Fruit fly (Drosophila melanogaster) whole organism, embryonic: Measurements from ENCODE around the gene CG14866.

ENCODE experiments used
- Atf6 ChIP-seq: fragments of 200-800 bp; sonication (Bioruptor generic); IDR thresholded peaks from 2 replicates; pipeline ENCODE4 v1.3.6; 2022; ENCODE audit warnings: missing biosample characterization, missing genetic modification characterization
- CG10209 ChIP-seq: fragments of 200-800 bp; sonication (Bioruptor generic); optimal IDR thresholded peaks from 3 replicates; lab custom pipeline; 2017; ENCODE audit warnings: missing biosample characterization, mild to moderate bottlenecking, missing genetic modification characterization, missing genetic modification reagents
- CG10274 ChIP-seq: fragments of 200-800 bp; sonication (Bioruptor generic); optimal IDR thresholded peaks from 3 replicates; lab custom pipeline; 2017; ENCODE audit warnings: missing biosample characterization, mild to moderate bottlenecking, missing genetic modification characterization
- CG10366 ChIP-seq: fragments of 200-800 bp; sonication (Bioruptor generic); IDR thresholded peaks from 2 replicates; pipeline ENCODE4 v1.3.6; 2022; ENCODE audit warnings: missing biosample characterization, missing genetic modification characterization
- CG10543 ChIP-seq: fragments of 200-800 bp; sonication (Bioruptor generic); optimal IDR thresholded peaks from 3 replicates; lab custom pipeline; 2017; ENCODE audit warnings: missing biosample characterization, mild to moderate bottlenecking, missing genetic modification characterization, moderate library complexity
- CG11093 ChIP-seq: fragments of 200-800 bp; sonication (Bioruptor generic); IDR thresholded peaks from 3 replicates; pipeline ENCODE4 v1.3.6; 2022; ENCODE audit warnings: missing biosample characterization, missing genetic modification characterization
- CG11247 ChIP-seq: fragments of 200-800 bp; sonication (Bioruptor generic); IDR thresholded peaks from 2 replicates; pipeline ENCODE4 v1.3.6; 2022; ENCODE audit warnings: missing biosample characterization, missing genetic modification characterization
- CG1233 ChIP-seq: fragments of 200-800 bp; sonication (Bioruptor generic); optimal IDR thresholded peaks from 4 replicates; lab custom pipeline; 2018; ENCODE audit warnings: missing biosample characterization, mild to moderate bottlenecking, missing genetic modification characterization
- CG12391 ChIP-seq: fragments of 200-800 bp; sonication (Bioruptor generic); optimal IDR thresholded peaks from 3 replicates; lab custom pipeline; 2018; ENCODE audit warnings: missing biosample characterization, mild to moderate bottlenecking, missing genetic modification characterization, moderate library complexity
- CG12659 ChIP-seq: fragments of 200-800 bp; sonication (Bioruptor generic); optimal IDR thresholded peaks from 3 replicates; lab custom pipeline; 2017; ENCODE audit warnings: mild to moderate bottlenecking, missing biosample characterization, missing genetic modification reagents, missing genetic modification characterization
- CG13424 ChIP-seq: fragments of 200-800 bp; sonication (Bioruptor generic); optimal IDR thresholded peaks from 2 replicates; lab custom pipeline; 2019; ENCODE audit warnings: missing biosample characterization, mild to moderate bottlenecking, missing genetic modification characterization, moderate library complexity
- CG14710 ChIP-seq: fragments of 200-800 bp; sonication (Bioruptor generic); optimal IDR thresholded peaks from 3 replicates; lab custom pipeline; 2019; ENCODE audit warnings: missing biosample characterization, mild to moderate bottlenecking, missing genetic modification characterization, moderate library complexity
- CG15514 ChIP-seq: fragments of 200-800 bp; sonication (Bioruptor generic); optimal IDR thresholded peaks from 3 replicates; lab custom pipeline; 2017; ENCODE audit warnings: missing biosample characterization, missing genetic modification characterization, mild to moderate bottlenecking, moderate library complexity, missing genetic modification reagents
- CG16815 ChIP-seq: fragments of 200-800 bp; sonication (Bioruptor generic); optimal IDR thresholded peaks from 3 replicates; lab custom pipeline; 2017; ENCODE audit warnings: missing biosample characterization, mild to moderate bottlenecking, missing genetic modification characterization
- CG17359 ChIP-seq: fragments of 200-800 bp; sonication (Bioruptor generic); optimal IDR thresholded peaks from 3 replicates; lab custom pipeline; 2018; ENCODE audit warnings: missing biosample characterization, mild to moderate bottlenecking, missing genetic modification characterization, moderate library complexity
- CG33557 ChIP-seq: fragments of 200-800 bp; sonication (Bioruptor generic); optimal IDR thresholded peaks from 2 replicates; lab custom pipeline; 2019; ENCODE audit warnings: missing biosample characterization, mild to moderate bottlenecking, missing genetic modification characterization, moderate library complexity
- CG4730 ChIP-seq: fragments of 200-800 bp; sonication (Bioruptor generic); IDR thresholded peaks from 2 replicates; pipeline ENCODE4 v1.3.6; 2022; ENCODE audit warnings: missing biosample characterization, missing genetic modification characterization
- CG6683 ChIP-seq: fragments of 200-800 bp; sonication (Bioruptor generic); optimal IDR thresholded peaks from 2 replicates; lab custom pipeline; 2017; ENCODE audit warnings: missing biosample characterization, mild to moderate bottlenecking, missing genetic modification characterization, missing genetic modification reagents
- CG6689 ChIP-seq: fragments of 200-800 bp; sonication (Bioruptor generic); IDR thresholded peaks from 2 replicates; pipeline ENCODE4 v1.3.6; 2022; ENCODE audit warnings: missing biosample characterization, missing genetic modification characterization
- CG8388 ChIP-seq: fragments of 200-800 bp; sonication (Bioruptor generic); optimal IDR thresholded peaks from 2 replicates; lab custom pipeline; 2019; ENCODE audit warnings: missing biosample characterization, mild to moderate bottlenecking, missing genetic modification characterization, moderate library complexity
- CTCF ChIP-seq: fragments of 200-800 bp; sonication (Bioruptor generic); optimal IDR thresholded peaks from 2 replicates; lab custom pipeline; 2017; ENCODE audit warnings: missing biosample characterization, mild to moderate bottlenecking, missing genetic modification characterization, moderate library complexity
- Dp ChIP-seq: fragments of 200-800 bp; sonication (Bioruptor generic); optimal IDR thresholded peaks from 2 replicates; lab custom pipeline; 2018; ENCODE audit warnings: missing biosample characterization, mild to moderate bottlenecking, missing genetic modification characterization, moderate library complexity
- Drgx ChIP-seq: fragments of 200-800 bp; sonication (Bioruptor generic); IDR thresholded peaks from 2 replicates; pipeline ENCODE4 v1.3.6; 2022; ENCODE audit warnings: missing biosample characterization, missing genetic modification characterization
- Ets65A ChIP-seq: fragments of 200-800 bp; sonication (Bioruptor generic); peaks from one replicate; lab custom pipeline; 2016; ENCODE audit warnings: missing biosample characterization, missing genetic modification characterization
- Mad ChIP-seq: fragments of 200-800 bp; sonication (Bioruptor generic); optimal IDR thresholded peaks from 2 replicates; lab custom pipeline; 2016; ENCODE audit warnings: missing biosample characterization, missing genetic modification characterization
- Med ChIP-seq: fragments of 200-800 bp; sonication (Bioruptor generic); peaks from one replicate; lab custom pipeline; 2016; ENCODE audit warnings: missing biosample characterization, missing genetic modification characterization, mild to moderate bottlenecking, inconsistent platforms, moderate library complexity
- Meics ChIP-seq: fragments of 200-800 bp; sonication (Bioruptor generic); optimal IDR thresholded peaks from 2 replicates; lab custom pipeline; 2017; ENCODE audit warnings: missing biosample characterization, mild to moderate bottlenecking, missing genetic modification characterization
- NFAT ChIP-seq: fragments of 200-800 bp; sonication (Bioruptor generic); IDR thresholded peaks from 2 replicates; pipeline ENCODE4 v1.3.6; 2022; ENCODE audit warnings: missing biosample characterization, missing genetic modification characterization
- Neu2 ChIP-seq: fragments of 200-800 bp; sonication (Bioruptor generic); optimal IDR thresholded peaks from 3 replicates; lab custom pipeline; 2016; ENCODE audit warnings: missing biosample characterization, missing genetic modification characterization, borderline replicate concordance
- Oaz ChIP-seq: fragments of 200-800 bp; sonication (Bioruptor generic); IDR thresholded peaks from 2 replicates; pipeline ENCODE4 v1.3.6; 2022; ENCODE audit warnings: missing biosample characterization, missing genetic modification characterization
- Oli ChIP-seq: fragments of 200-800 bp; sonication (Bioruptor generic); optimal IDR thresholded peaks from 2 replicates; lab custom pipeline; 2018; ENCODE audit warnings: missing biosample characterization, mild to moderate bottlenecking, missing genetic modification characterization, moderate library complexity
- Optix ChIP-seq: fragments of 200-800 bp; sonication (Bioruptor generic); IDR thresholded peaks from 3 replicates; pipeline ENCODE4 v1.3.6; 2022; ENCODE audit warnings: missing biosample characterization, missing genetic modification characterization
- Sox102F ChIP-seq: fragments of 200-800 bp; sonication (Bioruptor generic); optimal IDR thresholded peaks from 2 replicates; lab custom pipeline; 2018; ENCODE audit warnings: missing biosample characterization, mild to moderate bottlenecking, missing genetic modification characterization, moderate library complexity
- Xbp1 ChIP-seq: fragments of 200-800 bp; sonication (Bioruptor generic); optimal IDR thresholded peaks from 3 replicates; lab custom pipeline; 2016; ENCODE audit warnings: missing biosample characterization, mild to moderate bottlenecking, missing genetic modification characterization
- Xrp1 ChIP-seq: fragments of 200-800 bp; sonication (Bioruptor generic); IDR thresholded peaks from 2 replicates; pipeline ENCODE4 v1.3.6; 2022; ENCODE audit warnings: missing biosample characterization, missing genetic modification characterization
- bcd ChIP-seq: fragments of 200-800 bp; sonication (Bioruptor generic); optimal IDR thresholded peaks from 2 replicates; lab custom pipeline; 2017; ENCODE audit warnings: missing biosample characterization, mild to moderate bottlenecking, missing genetic modification characterization
- bsh ChIP-seq, 2 experiments: fragments of 200-800 bp; sonication (Bioruptor generic); optimal IDR thresholded peaks; 2 replicates each; lab custom pipeline; 2017 to 2018; ENCODE audit warnings: mild to moderate bottlenecking in 2 of 2, missing biosample characterization in 2 of 2, missing genetic modification characterization in 2 of 2, moderate library complexity in 1 of 2
- en ChIP-seq: fragments of 200-800 bp; sonication (Bioruptor generic); optimal IDR thresholded peaks from 2 replicates; lab custom pipeline; 2016; ENCODE audit warnings: missing biosample characterization, missing genetic modification characterization
- fd3F ChIP-seq: fragments of 200-800 bp; sonication (Bioruptor generic); optimal IDR thresholded peaks from 2 replicates; lab custom pipeline; 2018; ENCODE audit warnings: missing biosample characterization, mild to moderate bottlenecking, missing genetic modification characterization, moderate library complexity
- grau ChIP-seq: fragments of 200-800 bp; optimal IDR thresholded peaks from 3 replicates; lab custom pipeline; 2019; ENCODE audit warnings: missing biosample characterization, mild to moderate bottlenecking, missing genetic modification characterization, moderate library complexity
- her ChIP-seq: fragments of 200-800 bp; sonication (Bioruptor generic); optimal IDR thresholded peaks from 2 replicates; lab custom pipeline; 2016; ENCODE audit warnings: missing biosample characterization, missing genetic modification characterization
- lilli ChIP-seq: fragments of 200-800 bp; sonication (Bioruptor generic); optimal IDR thresholded peaks from 3 replicates; lab custom pipeline; 2016; ENCODE audit warnings: missing biosample characterization, missing genetic modification characterization
- nmo ChIP-seq: fragments of 200-800 bp; sonication (Bioruptor generic); optimal IDR thresholded peaks from 2 replicates; lab custom pipeline; 2018; ENCODE audit warnings: missing biosample characterization, mild to moderate bottlenecking, missing genetic modification characterization, moderate library complexity
- pho ChIP-seq: fragments of 200-800 bp; sonication (Bioruptor generic); optimal IDR thresholded peaks from 2 replicates; lab custom pipeline; 2016; ENCODE audit warnings: missing biosample characterization, missing genetic modification characterization
- ranshi ChIP-seq: fragments of 200-800 bp; sonication (Bioruptor generic); IDR thresholded peaks from 2 replicates; pipeline ENCODE4 v1.3.6; 2022; ENCODE audit warnings: missing biosample characterization, missing genetic modification characterization
- salm ChIP-seq: fragments of 200-800 bp; sonication (Bioruptor generic); optimal IDR thresholded peaks from 2 replicates; lab custom pipeline; 2018; ENCODE audit warnings: missing biosample characterization, mild to moderate bottlenecking, missing genetic modification characterization
- seq ChIP-seq: fragments of 200-800 bp; sonication (Bioruptor generic); IDR thresholded peaks from 2 replicates; pipeline ENCODE4 v1.3.6; 2022; ENCODE audit warnings: missing biosample characterization, missing genetic modification characterization
- slbo ChIP-seq: fragments of 200-800 bp; sonication (Bioruptor generic); IDR thresholded peaks from 2 replicates; pipeline ENCODE4 v1.3.6; 2022; ENCODE audit warnings: missing biosample characterization, missing genetic modification characterization
- so ChIP-seq: fragments of 200-800 bp; sonication (Bioruptor generic); IDR thresholded peaks from 3 replicates; pipeline ENCODE4 v1.3.6; 2022; ENCODE audit warnings: missing biosample characterization, missing genetic modification characterization
- tgo ChIP-seq: fragments of 200-800 bp; sonication (Bioruptor generic); IDR thresholded peaks from 3 replicates; pipeline ENCODE4 v1.3.6; 2022; ENCODE audit warnings: missing biosample characterization, missing genetic modification characterization
- ttk ChIP-seq: fragments of 200-800 bp; sonication (Bioruptor generic); IDR thresholded peaks from 2 replicates; pipeline ENCODE4 v2.1.2; 2022; ENCODE audit warnings: missing biosample characterization, missing genetic modification characterization

CG14866 gene

dm6 chr3R:15366839-15367238, 50.6 kb downstream of the CG14866 start (continued):
- TF ChIP-seq tgo (GFP tag; lab: Robert Waterston, UW) (peak; percentile 59), nmo (GFP tag; lab: Kevin White, UChicago) (peak; percentile 31), Med (GFP tag; lab: Kevin White, UChicago) (peak; percentile 29), so (GFP tag; lab: Robert Waterston, UW) (0 out of 3 replicates have a peak, but pooled peaks have one; percentile 51), bcd (GFP tag; lab: Kevin White, UChicago) (no peak), CG17359 (peak; percentile 45), CG16815 (no peak), salm (tag; lab: Kevin White, UChicago) (peak; percentile 16), slbo (GFP tag; lab: Robert Waterston, UW) (peak; percentile 66), lilli (GFP tag; lab: Kevin White, UChicago) (peak; percentile 4), CG10209 (peak; percentile 37), CTCF (GFP tag; lab: Kevin White, UChicago) (no peak), CG14710 (tag; lab: Kevin White, UChicago) (peak; percentile 23), CG10274 (GFP tag; lab: Kevin White, UChicago) (no peak), Mad (GFP tag; lab: Kevin White, UChicago) (no peak), CG13424 (tag; lab: Kevin White, UChicago) (peak; percentile 40), Neu2 (GFP tag; lab: Kevin White, UChicago) (no peak), pho (no peak), CG8388 (peak; percentile 64), CG15514 (GFP tag; lab: Kevin White, UChicago) (no peak), CG4730 (GFP tag; lab: Robert Waterston, UW) (no peak), Meics (GFP tag; lab: Kevin White, UChicago) (peak; percentile 13), CG12659 (GFP tag; lab: Kevin White, UChicago) (peak; percentile 30), Drgx (peak; percentile 64), NFAT (no peak), Atf6 (0 out of 2 replicates have a peak, but pooled peaks have one; percentile 10), CG11247 (GFP tag; lab: Robert Waterston, UW) (no peak), en (GFP tag; lab: Kevin White, UChicago) (no peak), Dp (GFP tag; lab: Kevin White, UChicago) (no peak), grau (tag; lab: Kevin White, UChicago) (peak; percentile 51), CG10366 (peak; percentile 62), CG6689 (GFP tag; lab: Robert Waterston, UW) (0 out of 2 replicates have a peak, but pooled peaks have one; percentile 29), her (GFP tag; lab: Kevin White, UChicago) (no peak), CG10543 (GFP tag; lab: Kevin White, UChicago) (no peak), CG6683 (GFP tag; lab: Kevin White, UChicago) (peak; percentile 8), fd3F (GFP tag; lab: Kevin White, UChicago) (peak; percentile 8), CG33557 (GFP tag; lab: Kevin White, UChicago) (no peak), CG12391 (tag; lab: Kevin White, UChicago) (peak; percentile 62), Ets65A (GFP tag; lab: Kevin White, UChicago) (peak; percentile 68), ttk (GFP tag; lab: Robert Waterston, UW) (peak; percentile 18; the same call in 1 of the 2 replicates), Sox102F (no peak), Xrp1 (GFP tag; lab: Robert Waterston, UW) (peak; percentile 41; the same call in 1 of the 2 replicates), bsh (GFP tag; optimal IDR thresholded peaks at IDR 0.05; lab: Kevin White, UChicago) (peak in 1 of 2 experiments; percentile 62), Oaz (GFP tag; lab: Robert Waterston, UW) (no peak), seq (GFP tag; lab: Robert Waterston, UW) (peak; percentile 67), CG11093 (GFP tag; lab: Robert Waterston, UW) (no peak), Optix (GFP tag; lab: Robert Waterston, UW) (no peak), Oli (peak; percentile 25), Xbp1 (GFP tag; lab: Kevin White, UChicago) (peak; percentile 28), CG1233 (GFP tag; lab: Kevin White, UChicago) (no peak), ranshi (peak; percentile 41; the same call in 1 of the 2 replicates)
